Worm (Caenorhabditis elegans) whole organism, L4/young adult: ENCODE measurements around the gene F55C9.15.

Experiments used
- W03F9.2 ChIP-seq: fragments of 150-350 bp; optimal IDR thresholded peaks from 2 replicates; lab custom pipeline; 2014; ENCODE audit warnings: missing biosample characterization, missing genetic modification characterization
- dao-5 ChIP-seq: sonication (generic microtip); optimal IDR thresholded peaks from 2 replicates; lab custom pipeline; 2016; ENCODE audit warnings: missing genotype, missing genetic modification characterization, moderate library complexity, missing compliant biosample characterization
- him-1 ChIP-seq: sonication (generic microtip); optimal IDR thresholded peaks from 2 replicates; lab custom pipeline; 2016; ENCODE audit warnings: missing genotype, missing genetic modification reagents, missing genetic modification characterization, missing compliant biosample characterization

- TF ChIP-seq him-1 (tag; lab: Kevin White, UChicago): no peak
- no peak for TF ChIP-seq dao-5 (tag; lab: Kevin White, UChicago)
- TF ChIP-seq W03F9.2: no peak
Observed at ce11 chrV:19296723-19297122, 10.1 kb downstream of the F55C9.15 start, which contains the start of gene F55C9.6.
